Worm (Caenorhabditis elegans): ENCODE data around the gene ZK688.10.
A peak's percentile ranks its signal among the peaks of the same experiment; 100 is the strongest.

The ZK688.10 gene

DNA sequence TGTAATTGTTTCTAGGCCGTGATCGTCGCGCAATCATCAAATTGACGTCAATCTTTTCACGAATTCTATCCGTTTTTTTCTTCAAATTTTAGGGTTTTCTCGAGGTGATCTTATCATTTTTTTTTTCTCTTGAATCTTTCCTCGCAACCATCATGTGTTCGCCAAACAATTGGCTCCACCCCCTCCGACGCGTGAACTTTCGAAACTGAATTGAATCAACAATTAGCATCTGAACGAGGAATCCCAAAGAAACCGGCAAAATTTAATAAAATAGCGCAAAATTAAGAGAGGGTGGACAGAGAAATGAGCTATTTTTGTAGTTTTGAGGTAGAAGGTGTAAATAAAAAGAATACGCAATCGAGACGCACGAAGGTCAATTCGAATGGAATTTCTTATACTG, 24.0 kb downstream of the ZK688.10 start:
- TF ChIP-seq dpl-1 (GFP tag; optimal IDR thresholded peaks at IDR 0.05), result no peak
- no peak for TF ChIP-seq fkh-10 (GFP tag; optimal IDR thresholded peaks at IDR 0.05)
- no peak for TF ChIP-seq mab-9 (GFP tag; IDR thresholded peaks at IDR 0.05)
- peak; percentile 53 for TF ChIP-seq mep-1 (tag; optimal IDR thresholded peaks at IDR 0.05)
- TF ChIP-seq ceh-90 (tag; optimal IDR thresholded peaks at IDR 0.05), result no peak
- TF ChIP-seq unc-30 (tag; optimal IDR thresholded peaks at IDR 0.05), result no peak
- no peak for TF ChIP-seq nhr-77 (tag; optimal IDR thresholded peaks at IDR 0.05)
- no peak for TF ChIP-seq fos-1 (tag; optimal IDR thresholded peaks at IDR 0.05)
- no peak for TF ChIP-seq nhr-12 (tag; optimal IDR thresholded peaks at IDR 0.05)
- TF ChIP-seq dsc-1 (tag; optimal IDR thresholded peaks at IDR 0.05), result no peak
- TF ChIP-seq lin-14 (GFP tag; optimal IDR thresholded peaks at IDR 0.05), result peak; percentile 64
- TF ChIP-seq pax-3 (tag; optimal IDR thresholded peaks at IDR 0.05), result no peak
- TF ChIP-seq ceh-8 (GFP tag; optimal IDR thresholded peaks at IDR 0.05), result no peak
- TF ChIP-seq unc-98 (GFP tag; IDR thresholded peaks at IDR 0.05), result no peak
- TF ChIP-seq sup-37 (GFP tag; optimal IDR thresholded peaks at IDR 0.05), result no peak
- no peak for TF ChIP-seq pag-3 (tag; optimal IDR thresholded peaks at IDR 0.05; ENCODE audit: borderline replicate concordance, insufficient read depth)
- peak; percentile 63 for TF ChIP-seq blmp-1 (tag; optimal IDR thresholded peaks at IDR 0.05)
- peak in 1 of 2 experiments; percentile 16 for TF ChIP-seq lsy-2 (tag; optimal IDR thresholded peaks at IDR 0.05)
- TF ChIP-seq nhr-85 (tag), result peak; percentile 86
- no peak for TF ChIP-seq grh-1 (GFP tag; IDR thresholded peaks at IDR 0.05)
- no peak for TF ChIP-seq nhr-28 (tag; optimal IDR thresholded peaks at IDR 0.05)
- TF ChIP-seq vab-15 (tag; optimal IDR thresholded peaks at IDR 0.05), result peak; percentile 14
- no peak for TF ChIP-seq isw-1 (GFP tag; IDR thresholded peaks at IDR 0.05)
- TF ChIP-seq nhr-71 (tag; optimal IDR thresholded peaks at IDR 0.05), result peak; percentile 36
- TF ChIP-seq snu-23 (GFP tag; optimal IDR thresholded peaks at IDR 0.05), result peak; percentile 8
- no peak for TF ChIP-seq jun-1 (tag; optimal IDR thresholded peaks at IDR 0.05)
- TF ChIP-seq elt-3 (tag; optimal IDR thresholded peaks at IDR 0.05), result peak in 1 of 6 experiments; percentile 73
- no peak for TF ChIP-seq rnt-1 (tag; optimal IDR thresholded peaks at IDR 0.05)
- no peak for TF ChIP-seq C16A3.4 (tag; optimal IDR thresholded peaks at IDR 0.05)
- no peak for TF ChIP-seq ceh-63 (GFP tag; optimal IDR thresholded peaks at IDR 0.05)
- no peak for TF ChIP-seq nhr-19 (GFP tag; conservative IDR thresholded peaks at IDR 0.05)
- TF ChIP-seq mdl-1 (tag; optimal IDR thresholded peaks at IDR 0.05), result no peak
- TF ChIP-seq elt-2 (tag; optimal IDR thresholded peaks at IDR 0.05), result no peak
- no peak for TF ChIP-seq C34B4.2 (tag; optimal IDR thresholded peaks at IDR 0.05)
- TF ChIP-seq nhr-20 (tag; optimal IDR thresholded peaks at IDR 0.05), result peak; percentile 39
- no peak for TF ChIP-seq lin-35 (GFP tag; optimal IDR thresholded peaks at IDR 0.05)

DNA sequence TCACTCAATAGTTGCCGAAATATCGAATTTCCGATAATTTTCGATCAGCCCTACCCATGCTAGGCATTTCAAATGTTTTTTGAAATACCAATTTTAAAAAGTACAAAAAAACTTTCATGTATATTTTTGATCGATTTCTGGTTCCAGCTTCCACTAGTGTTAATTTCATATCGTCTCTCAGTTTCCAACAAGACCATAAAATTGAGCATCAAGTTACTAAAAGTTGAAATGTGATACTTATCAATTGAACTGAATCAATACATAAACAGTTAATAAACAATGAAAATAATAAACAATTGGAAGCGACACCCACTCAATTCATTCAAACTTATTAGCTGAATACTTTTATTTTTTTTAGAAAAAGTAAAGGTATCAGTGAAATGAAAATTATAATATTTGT, 30.6 kb downstream of the ZK688.10 start, which contains the start of gene cup-4:
Gene cup-4, plus strand, starts transcription at position 301 of the 400 bp plus-strand sequence.
- TF ChIP-seq nhr-71 (tag; optimal IDR thresholded peaks at IDR 0.05) (no peak), fkh-8 (tag; optimal IDR thresholded peaks at IDR 0.05) (no peak), lin-14 (GFP tag; optimal IDR thresholded peaks at IDR 0.05) (no peak), isw-1 (GFP tag; IDR thresholded peaks at IDR 0.05) (no peak), lsy-2 (tag; optimal IDR thresholded peaks at IDR 0.05) (no peak), lin-15B (tag; optimal IDR thresholded peaks at IDR 0.05) (no peak), irx-1 (tag; optimal IDR thresholded peaks at IDR 0.05) (no peak), efl-3 (GFP tag; optimal IDR thresholded peaks at IDR 0.05) (no peak)

DNA sequence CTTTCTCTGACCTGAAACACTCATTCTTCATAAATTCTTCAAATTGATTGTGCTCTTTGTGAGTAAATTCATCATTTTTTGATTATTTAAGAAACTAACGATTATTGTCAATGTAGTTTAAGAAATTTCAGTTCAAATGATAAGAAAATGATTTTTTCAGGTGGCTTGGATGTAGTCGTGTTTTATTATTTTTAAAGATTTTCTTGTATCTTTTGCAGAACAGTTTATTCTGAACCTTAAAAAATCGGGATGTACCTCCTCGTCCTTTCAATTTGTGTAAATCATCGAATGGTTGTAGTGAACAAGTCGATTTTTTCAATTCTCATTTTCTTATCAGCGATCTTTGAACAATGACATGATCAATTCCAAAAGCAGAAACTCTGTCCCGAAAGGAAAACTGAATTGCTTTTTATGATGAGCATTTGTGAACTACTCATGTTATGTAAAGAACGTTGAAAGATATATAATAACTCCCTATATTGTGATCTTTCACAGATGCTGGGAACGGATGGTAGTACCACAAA, 31.5 kb downstream of the ZK688.10 start, which contains the start of gene slc-17.3:
Gene slc-17.3, minus strand, starts transcription at position 51 of the 524 bp plus-strand sequence.
- no peak for TF ChIP-seq snpc-4 (tag; optimal IDR thresholded peaks at IDR 0.05)
- TF ChIP-seq egl-27 (tag; optimal IDR thresholded peaks at IDR 0.05), result no peak
- TF ChIP-seq ceh-82 (tag; optimal IDR thresholded peaks at IDR 0.05), result no peak
- no peak for TF ChIP-seq pqm-1 (tag; optimal IDR thresholded peaks at IDR 0.05)
- TF ChIP-seq C34B4.2 (tag; optimal IDR thresholded peaks at IDR 0.05), result no peak
- TF ChIP-seq lir-3 (tag; optimal IDR thresholded peaks at IDR 0.05; ENCODE audit: poor library complexity), result no peak
- no peak for TF ChIP-seq nhr-76 (tag; optimal IDR thresholded peaks at IDR 0.05)
- no peak for TF ChIP-seq xbp-1 (tag; optimal IDR thresholded peaks at IDR 0.05)
- no peak for TF ChIP-seq lin-15B (tag; optimal IDR thresholded peaks at IDR 0.05)
- TF ChIP-seq grh-1 (GFP tag; IDR thresholded peaks at IDR 0.05), result no peak
- TF ChIP-seq dpl-1 (GFP tag; optimal IDR thresholded peaks at IDR 0.05), result no peak
- no peak for TF ChIP-seq ama-1 (optimal IDR thresholded peaks at IDR 0.05)
- TF ChIP-seq aha-1 (tag; optimal IDR thresholded peaks at IDR 0.05), result no peak
- TF ChIP-seq aly-2 (tag; optimal IDR thresholded peaks at IDR 0.05), result no peak
- no peak for TF ChIP-seq nhr-77 (tag; optimal IDR thresholded peaks at IDR 0.05)

Measured in whole organism, L1 larva.